Fruit fly (Drosophila melanogaster) whole organism, prepupa: Measurements from ENCODE around the gene CG12402.

ENCODE experiments used
- CG10669 ChIP-seq: fragments of 200-800 bp; sonication (Bioruptor generic); optimal IDR thresholded peaks from 3 replicates; lab custom pipeline; 2018; ENCODE audit warnings: missing biosample characterization, mild to moderate bottlenecking, missing genetic modification characterization, moderate library complexity
- CG11762 ChIP-seq: fragments of 200-800 bp; sonication (Bioruptor generic); optimal IDR thresholded peaks from 3 replicates; lab custom pipeline; 2016; ENCODE audit warnings: missing biosample characterization, missing genetic modification characterization; ENCODE audit not compliant: insufficient read depth
- CG11902 ChIP-seq: fragments of 200-800 bp; sonication (Bioruptor generic); optimal IDR thresholded peaks from 3 replicates; lab custom pipeline; 2016; ENCODE audit warnings: missing biosample characterization, missing genetic modification characterization
- CG32006 ChIP-seq: fragments of 200-800 bp; sonication (Bioruptor generic); optimal IDR thresholded peaks from 3 replicates; lab custom pipeline; 2017; ENCODE audit warnings: missing biosample characterization, mild to moderate bottlenecking, missing genetic modification characterization
- OdsH ChIP-seq: fragments of 200-800 bp; sonication (Bioruptor generic); optimal IDR thresholded peaks from 3 replicates; lab custom pipeline; 2016; ENCODE audit warnings: missing biosample characterization, missing genetic modification characterization
- Sox14 ChIP-seq: fragments of 200-800 bp; sonication (Bioruptor generic); optimal IDR thresholded peaks from 3 replicates; lab custom pipeline; 2016; ENCODE audit warnings: missing biosample characterization, missing genetic modification characterization
- eg ChIP-seq: fragments of 200-800 bp; sonication (Bioruptor generic); IDR thresholded peaks from 3 replicates; pipeline ENCODE4 v1.3.6; 2022; ENCODE audit warnings: missing biosample characterization, missing genetic modification characterization
- esn ChIP-seq: fragments of 200-800 bp; sonication (Bioruptor generic); optimal IDR thresholded peaks from 2 replicates; lab custom pipeline; 2016; ENCODE audit warnings: missing biosample characterization, mild to moderate bottlenecking, missing genetic modification characterization, moderate library complexity

- TF ChIP-seq CG11762 (GFP tag; lab: Kevin White, UChicago): no peak
- TF ChIP-seq OdsH: no peak
- no peak for TF ChIP-seq CG10669 (GFP tag; lab: Kevin White, UChicago)
- no peak for TF ChIP-seq eg (GFP tag; lab: Robert Waterston, UW)
- TF ChIP-seq CG11902 (GFP tag; lab: Kevin White, UChicago): no peak
- TF ChIP-seq Sox14 (GFP tag; lab: Kevin White, UChicago): no peak
- TF ChIP-seq esn (GFP tag; lab: Kevin White, UChicago): no peak
- no peak for TF ChIP-seq CG32006
Measured at dm6 chr3R:14060399-14060798, 47.7 kb downstream of the CG12402 start.
